Worm (Caenorhabditis elegans) whole organism, dauer: ENCODE results near the gene Y22D7AL.7.

Experiments used
- unc-62 ChIP-seq: sonication (generic microtip); optimal IDR thresholded peaks from 2 replicates; lab custom pipeline; 2017; ENCODE audit warnings: missing biosample characterization, missing genetic modification reagents, missing genetic modification characterization

Y22D7AL.7 gene

ce11 chrIII:1576451-1576850, at the start of gene Y22D7AL.7:
Y22D7AL.7 (plus strand) TSS chrIII:1576751.
- no peak for TF ChIP-seq unc-62

- TF ChIP-seq unc-62, result no peak
Measured at ce11 chrIII:1528423-1528822, 48.1 kb upstream of the Y22D7AL.7 start.

ce11 chrIII:1532777-1533473, 43.6 kb upstream of the Y22D7AL.7 start, which contains the start of gene snf-6:
snf-6 (minus strand) TSS chrIII:1532827.
- no peak for TF ChIP-seq unc-62

- no peak for TF ChIP-seq unc-62
Measured at ce11 chrIII:1533615-1534014, 42.9 kb upstream of the Y22D7AL.7 start, which contains the start of gene mtg-1. mtg-1 (plus strand) TSS chrIII:1533774.

- no peak for TF ChIP-seq unc-62
Measured at ce11 chrIII:1534431-1534830, 42.1 kb upstream of the Y22D7AL.7 start.

ce11 chrIII:1539366-1539765, 37.2 kb upstream of the Y22D7AL.7 start:
- no peak for TF ChIP-seq unc-62

- no peak for TF ChIP-seq unc-62
Measured at ce11 chrIII:1540100-1540695, 36.4 kb upstream of the Y22D7AL.7 start, which contains the start of the genes Y67D2.5 and cisd-3.2. Y67D2.5 (minus strand) TSS chrIII:1540244. cisd-3.2 (plus strand) TSS chrIII:1540493.

ce11 chrIII:1543406-1544011, 33.0 kb upstream of the Y22D7AL.7 start:
- TF ChIP-seq unc-62, result no peak

ce11 chrIII:1554347-1554746, 22.2 kb upstream of the Y22D7AL.7 start, which contains the start of gene ddx-35:
ddx-35 (minus strand) TSS chrIII:1554447.
- TF ChIP-seq unc-62, result no peak

ce11 chrIII:1558441-1559159, 18.0 kb upstream of the Y22D7AL.7 start, which contains the start of the genes eelo-1 and Y67D2.2:
eelo-1 (minus strand) TSS chrIII:1558529.
Y67D2.2 (plus strand) TSS chrIII:1558800.
- TF ChIP-seq unc-62, result no peak

- TF ChIP-seq unc-62, result no peak
Measured at ce11 chrIII:1570006-1570405, 6.5 kb upstream of the Y22D7AL.7 start, which contains the start of gene rep-1. rep-1 (plus strand) TSS chrIII:1570306.

- no peak for TF ChIP-seq unc-62
Measured at ce11 chrIII:1575651-1576050, 900 bp upstream of the Y22D7AL.7 start.

- TF ChIP-seq unc-62, result no peak
Measured at ce11 chrIII:1578566-1578965, 2.0 kb downstream of the Y22D7AL.7 start.

ce11 chrIII:1579001-1579400, 2.5 kb downstream of the Y22D7AL.7 start:
- TF ChIP-seq unc-62, result no peak

- no peak for TF ChIP-seq unc-62
Measured at ce11 chrIII:1580142-1580541, 3.6 kb downstream of the Y22D7AL.7 start.

- TF ChIP-seq unc-62, result no peak
Measured at ce11 chrIII:1583529-1583928, 7.0 kb downstream of the Y22D7AL.7 start.
